Fruit fly (Drosophila melanogaster) Kc167 (cell line): Measurements from ENCODE around the gene CG10996.

Experiments
- Sin3A ChIP-seq: fragments of >200 bp; optimal IDR thresholded peaks from 2 replicates; lab custom pipeline; 2018; ENCODE audit warnings: missing external identifiers
- h ChIP-seq: fragments of >200 bp; optimal IDR thresholded peaks from 3 replicates; lab custom pipeline; 2018; ENCODE audit warnings: missing external identifiers
- psq ChIP-seq: fragments of >200 bp; optimal IDR thresholded peaks from 2 replicates; lab custom pipeline; 2017; ENCODE audit warnings: missing external identifiers
- ttk ChIP-seq: sonication (Bioruptor generic); optimal IDR thresholded peaks from 2 replicates; lab custom pipeline; 2017; ENCODE audit warnings: missing external identifiers

DNA sequence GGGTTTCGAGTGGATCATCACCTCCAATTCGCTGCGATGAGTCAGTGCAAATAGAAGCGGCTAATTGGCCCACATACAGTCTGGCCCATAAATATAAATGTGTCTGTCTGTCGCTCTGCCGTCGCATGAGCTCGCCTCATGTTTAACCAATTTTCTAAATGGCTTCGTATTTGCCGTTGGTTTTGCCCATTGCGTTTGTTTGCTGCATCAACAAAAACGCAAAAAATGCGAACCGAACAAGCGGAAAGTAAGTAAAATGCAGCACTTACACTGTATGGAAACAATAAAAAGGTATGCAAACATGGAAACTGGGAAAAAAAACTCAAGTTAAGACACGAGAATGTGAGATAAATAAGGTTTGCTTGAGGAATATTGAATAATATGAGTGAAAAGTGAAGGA, 46.0 kb upstream of the CG10996 start:
- no peak for TF ChIP-seq Sin3A
- no peak for TF ChIP-seq psq (lab: Kevin White, UChicago)
- no peak for TF ChIP-seq h
- TF ChIP-seq ttk (lab: Kevin White, UChicago): no peak
